Fruit fly (Drosophila melanogaster): ENCODE data around the gene Cog1.
A peak's percentile ranks its signal among the peaks of the same experiment; 100 is the strongest.

The Cog1 gene

dm6 chr3R:12226239-12226638, 6.8 kb upstream of the Cog1 start, which contains the start of gene CG12256:
Gene CG12256 (minus strand): TSS chr3R:12226339.
- no peak for TF ChIP-seq CG17801 (GFP tag; optimal IDR thresholded peaks at IDR 0.05; ENCODE audit: partially characterized antibody)

- no peak for TF ChIP-seq CG17801 (GFP tag; optimal IDR thresholded peaks at IDR 0.05; ENCODE audit: partially characterized antibody)
Measured at dm6 chr3R:12224919-12225318, 5.4 kb upstream of the Cog1 start, which contains the start of gene CG17404. Gene CG17404 (minus strand): TSS chr3R:12225019.

dm6 chr3R:12222093-12222492, 2.6 kb upstream of the Cog1 start, which contains the start of gene Rsbp15:
Gene Rsbp15 (plus strand): TSS chr3R:12222387.
- no peak for TF ChIP-seq CG17801 (GFP tag; optimal IDR thresholded peaks at IDR 0.05; ENCODE audit: partially characterized antibody)

DNA sequence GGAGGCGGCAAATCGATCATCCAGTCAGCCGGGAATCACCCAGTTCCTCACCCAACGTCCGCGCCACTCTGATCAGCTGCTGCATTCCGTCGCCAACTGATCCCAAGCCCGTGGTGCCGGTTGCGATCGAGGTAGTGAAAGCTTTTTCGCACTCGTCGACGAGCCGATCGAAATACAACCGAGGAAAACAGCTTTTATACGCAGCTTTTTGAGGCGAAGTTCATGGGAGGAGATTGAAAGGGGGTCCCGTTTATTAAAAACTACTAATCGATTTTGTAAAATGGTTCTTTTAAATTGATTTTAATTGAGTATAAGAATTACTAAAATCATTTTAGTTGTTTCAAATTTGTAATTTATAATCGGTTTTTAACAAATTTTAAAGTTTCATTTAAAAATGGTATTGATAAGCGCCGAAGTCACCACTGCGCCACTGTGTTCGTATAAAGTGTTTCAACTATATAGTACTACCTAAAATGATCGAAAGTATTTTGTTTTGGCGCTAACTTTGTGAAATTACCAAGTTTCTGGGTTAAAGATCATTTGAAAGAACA, 2.0 kb upstream of the Cog1 start, which contains the start of gene CG4860:
TSS of gene CG4860 (minus strand) at position 99 of the 551 bp plus-strand sequence.
- TF ChIP-seq CG17801 (GFP tag; optimal IDR thresholded peaks at IDR 0.05; ENCODE audit: partially characterized antibody) = peak; percentile 80

- no peak for TF ChIP-seq CG17801 (GFP tag; optimal IDR thresholded peaks at IDR 0.05; ENCODE audit: partially characterized antibody)
Measured at dm6 chr3R:12214201-12214600, 5.3 kb downstream of the Cog1 start, which contains the start of gene CG14742. Gene CG14742 (plus strand): TSS chr3R:12214501.

dm6 chr3R:12211552-12211951, 7.9 kb downstream of the Cog1 start:
- TF ChIP-seq CG17801 (GFP tag; optimal IDR thresholded peaks at IDR 0.05; ENCODE audit: partially characterized antibody) = no peak

DNA sequence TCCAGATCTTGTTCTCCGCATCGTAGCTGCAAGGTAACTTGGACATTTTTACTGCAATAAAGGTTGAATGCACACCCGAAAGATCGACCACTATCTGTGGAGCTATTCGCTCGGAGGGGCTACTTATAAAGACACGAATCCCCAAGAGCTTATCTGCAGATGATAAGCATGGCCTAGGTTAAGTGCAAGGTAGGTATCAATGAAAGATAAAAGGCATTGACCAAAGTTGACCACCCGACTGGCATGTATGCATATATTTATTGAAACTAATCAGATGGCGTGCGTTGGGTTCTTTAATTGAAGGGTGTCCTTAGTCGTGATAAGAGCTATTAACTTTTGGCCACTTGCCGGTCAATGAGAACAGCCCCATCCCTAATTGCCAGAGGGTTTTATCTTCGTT, 9.2 kb downstream of the Cog1 start, which contains the start of gene CG4830:
TSS of gene CG4830 (minus strand) at position 101 of the 400 bp plus-strand sequence.
- TF ChIP-seq CG17801 (GFP tag; optimal IDR thresholded peaks at IDR 0.05; ENCODE audit: partially characterized antibody) = no peak

DNA sequence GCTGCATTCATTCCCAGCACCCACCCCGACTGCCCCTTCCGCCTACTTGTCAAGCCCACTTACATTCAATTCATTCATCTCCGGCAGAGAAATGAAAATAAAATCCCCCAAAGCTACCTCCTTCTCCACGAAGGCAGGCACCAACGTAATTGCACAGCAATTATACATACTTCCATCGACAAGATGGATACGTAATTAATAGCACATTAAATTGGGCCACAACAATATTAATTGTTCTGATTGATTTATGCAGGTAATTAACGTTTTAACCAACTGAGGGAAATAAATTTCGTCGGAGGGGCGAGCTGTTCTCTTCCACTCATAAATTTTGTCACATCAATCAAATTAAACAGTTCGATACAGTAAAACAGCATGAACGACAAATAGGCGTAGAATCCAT, 21.8 kb downstream of the Cog1 start, which contains the start of gene Adk1:
TSS of gene Adk1 (plus strand) at position 301 of the 400 bp plus-strand sequence.
- TF ChIP-seq CG17801 (GFP tag; optimal IDR thresholded peaks at IDR 0.05; ENCODE audit: partially characterized antibody) = no peak

dm6 chr3R:12196100-12196499, 23.4 kb downstream of the Cog1 start:
- no peak for TF ChIP-seq CG17801 (GFP tag; optimal IDR thresholded peaks at IDR 0.05; ENCODE audit: partially characterized antibody)

- TF ChIP-seq CG17801 (GFP tag; optimal IDR thresholded peaks at IDR 0.05; ENCODE audit: partially characterized antibody) = no peak
Measured at dm6 chr3R:12194911-12195310, 24.6 kb downstream of the Cog1 start, which contains the start of the genes eIF3d2 and CG43450. Gene eIF3d2 (minus strand): TSS chr3R:12195011. Gene CG43450 (plus strand): TSS chr3R:12195294.

DNA sequence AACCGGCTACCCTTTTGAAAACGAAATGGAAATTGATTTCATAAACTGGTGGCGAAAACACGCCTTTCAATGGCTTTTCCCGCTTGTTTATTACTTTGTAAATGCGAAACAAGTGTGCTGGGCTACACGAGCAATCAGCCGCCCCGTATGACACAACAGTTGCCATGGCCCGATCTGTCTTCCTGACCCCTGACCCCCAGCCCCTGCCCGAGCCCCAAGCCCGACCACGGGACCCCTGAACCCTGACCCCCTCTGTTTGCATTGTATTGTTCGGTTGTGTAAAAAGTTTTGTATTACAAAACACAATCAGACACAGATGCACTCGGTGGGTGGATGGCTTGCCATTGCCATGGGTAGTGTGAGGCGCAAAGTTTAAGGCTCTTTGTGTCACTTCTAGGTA, 33.9 kb downstream of the Cog1 start:
- TF ChIP-seq CG17801 (GFP tag; optimal IDR thresholded peaks at IDR 0.05; ENCODE audit: partially characterized antibody) = no peak

DNA sequence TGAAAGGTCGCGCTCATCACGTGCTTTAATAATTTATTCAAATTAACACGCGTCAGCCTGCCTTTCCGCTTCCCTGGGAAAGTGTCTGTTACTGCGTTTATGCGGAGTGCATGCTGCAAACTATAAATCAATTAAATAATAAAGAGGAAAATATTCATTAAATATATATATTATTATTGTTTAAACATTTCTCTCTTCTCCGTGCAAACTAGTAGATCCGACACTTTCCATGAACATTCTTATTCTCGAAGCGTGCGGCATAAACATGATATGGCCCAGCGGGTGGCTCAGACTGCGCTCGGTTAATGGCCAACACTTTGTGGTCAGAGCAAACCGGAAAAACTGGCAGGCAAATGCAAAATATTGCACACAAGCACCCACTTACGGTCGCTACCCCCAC, 51.1 kb downstream of the Cog1 start:
- no peak for TF ChIP-seq CG17801 (GFP tag; optimal IDR thresholded peaks at IDR 0.05; ENCODE audit: partially characterized antibody)

DNA sequence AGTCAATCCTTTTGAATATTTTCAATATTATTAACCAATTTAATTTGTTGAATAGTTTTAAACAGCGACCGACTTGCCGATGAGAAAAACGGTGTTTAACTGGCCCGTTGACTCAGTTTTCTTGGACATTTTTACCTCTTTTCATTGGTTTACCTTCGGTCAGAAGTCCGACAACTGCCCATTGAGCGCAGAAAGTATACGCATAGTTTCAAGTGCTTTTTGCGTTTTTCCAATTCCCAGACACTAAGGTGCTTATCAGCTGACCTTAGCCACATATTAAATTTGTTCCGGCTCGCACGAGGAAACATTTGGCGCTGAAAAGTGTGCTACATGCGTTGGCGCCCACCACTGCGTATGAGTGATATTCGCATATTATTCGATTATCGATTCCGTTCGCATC, 53.4 kb downstream of the Cog1 start, which contains the start of gene Cpn:
TSS of gene Cpn (minus strand) at position 101 of the 400 bp plus-strand sequence.
- TF ChIP-seq CG17801 (GFP tag; optimal IDR thresholded peaks at IDR 0.05; ENCODE audit: partially characterized antibody) = no peak
